Fruit fly (Drosophila melanogaster) S2 (cell line): ENCODE results near the gene CG32987.
A peak's percentile ranks its signal among the peaks of the same experiment; 100 is the strongest.

Experiments
- CG8478 ChIP-seq: fragments of >200 bp; optimal IDR thresholded peaks from 2 replicates; lab custom pipeline; 2018
- CTCF ChIP-seq, 2 experiments: fragments of >200 bp; optimal IDR thresholded peaks; 2 replicates each; lab custom pipeline; 2018

DNA sequence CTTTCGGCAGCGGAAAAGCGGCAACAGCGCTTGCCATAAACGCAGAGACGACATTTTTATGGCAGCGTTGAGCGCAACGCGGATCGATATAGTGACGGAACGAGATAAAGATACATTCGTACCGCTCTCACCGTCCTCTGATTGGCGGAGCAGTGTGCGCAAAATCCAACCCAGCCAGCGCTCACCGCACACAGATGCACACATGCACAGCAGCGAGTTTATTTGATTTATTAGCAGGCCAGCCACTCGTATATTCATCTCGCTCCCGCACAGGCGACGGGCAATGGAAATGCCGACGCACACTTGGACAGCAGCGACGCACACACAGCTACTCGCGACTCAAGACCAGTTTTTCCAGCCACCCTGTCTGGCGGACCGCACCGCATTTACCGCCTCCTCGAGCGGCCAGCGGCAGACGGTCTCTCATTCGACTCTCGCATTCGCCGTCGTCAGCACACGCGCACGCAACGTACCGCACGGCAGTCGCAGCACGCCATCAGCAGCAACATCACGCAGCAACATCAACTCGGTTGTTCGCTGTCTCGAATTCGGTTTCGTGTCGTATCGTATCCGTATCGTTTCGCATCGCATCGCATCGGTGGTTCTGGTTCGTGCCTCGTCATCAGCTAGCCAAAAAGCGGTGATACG lies 38.3 kb upstream of the CG32987 start, which contains the start of gene SoxN:
- TF ChIP-seq CG8478 (no peak), CTCF (optimal IDR thresholded peaks at IDR 0.05; lab: Kevin White, UChicago) (peak in 1 of 2 experiments; percentile 32)
